Fruit fly (Drosophila melanogaster) whole organism, embryonic: ENCODE results near the gene neb.
A peak's percentile ranks its signal among the peaks of the same experiment; 100 is the strongest.

Experiments
- Bteb2 ChIP-seq: fragments of 200-800 bp; sonication (Bioruptor generic); optimal IDR thresholded peaks from 2 replicates; lab custom pipeline; 2016; ENCODE audit warnings: missing biosample characterization, missing genetic modification characterization
- CG10267 ChIP-seq: fragments of 200-800 bp; sonication (Bioruptor generic); optimal IDR thresholded peaks from 2 replicates; lab custom pipeline; 2018; ENCODE audit warnings: missing biosample characterization, mild to moderate bottlenecking, missing genetic modification characterization, moderate library complexity
- CG10565 ChIP-seq: fragments of 200-800 bp; sonication (Bioruptor generic); optimal IDR thresholded peaks from 3 replicates; lab custom pipeline; 2016; ENCODE audit warnings: missing biosample characterization, mild to moderate bottlenecking, missing genetic modification characterization
- CG11085 ChIP-seq: fragments of 200-800 bp; sonication (Bioruptor generic); IDR thresholded peaks from 2 replicates; pipeline ENCODE4 v1.3.6; 2022; ENCODE audit warnings: missing biosample characterization, missing genetic modification characterization
- CG12219 ChIP-seq: fragments of 200-800 bp; sonication (Bioruptor generic); optimal IDR thresholded peaks from 3 replicates; lab custom pipeline; 2018; ENCODE audit warnings: missing biosample characterization, mild to moderate bottlenecking, missing genetic modification characterization
- CG13894 ChIP-seq: fragments of 200-800 bp; sonication (Bioruptor generic); optimal IDR thresholded peaks from 3 replicates; lab custom pipeline; 2018; ENCODE audit warnings: missing biosample characterization, mild to moderate bottlenecking, missing genetic modification characterization, moderate library complexity
- CG17912 ChIP-seq: fragments of 200-800 bp; sonication (Bioruptor generic); optimal IDR thresholded peaks from 2 replicates; lab custom pipeline; 2018; ENCODE audit warnings: missing biosample characterization, mild to moderate bottlenecking, missing genetic modification characterization
- CG18599 ChIP-seq: fragments of 200-800 bp; sonication (Bioruptor generic); optimal IDR thresholded peaks from 3 replicates; lab custom pipeline; 2017; ENCODE audit warnings: missing biosample characterization, missing genetic modification characterization, mild to moderate bottlenecking, moderate library complexity, missing genetic modification reagents
- CG2199 ChIP-seq: fragments of 200-800 bp; sonication (Bioruptor generic); IDR thresholded peaks from 3 replicates; pipeline ENCODE4 v1.3.6; 2022; ENCODE audit warnings: missing biosample characterization, missing genetic modification characterization
- CG31224 ChIP-seq: fragments of 200-800 bp; sonication (Bioruptor generic); IDR thresholded peaks from 2 replicates; pipeline ENCODE4 v1.3.6; 2022; ENCODE audit warnings: missing biosample characterization, missing genetic modification characterization
- CG31365 ChIP-seq: fragments of 200-800 bp; sonication (Bioruptor generic); optimal IDR thresholded peaks from 2 replicates; lab custom pipeline; 2018; ENCODE audit warnings: missing biosample characterization, mild to moderate bottlenecking, missing genetic modification characterization
- CG7271 ChIP-seq: fragments of 200-800 bp; sonication (Bioruptor generic); optimal IDR thresholded peaks from 2 replicates; lab custom pipeline; 2018; ENCODE audit warnings: missing biosample characterization, mild to moderate bottlenecking, missing genetic modification characterization, moderate library complexity
- CG8359 ChIP-seq: fragments of 200-800 bp; sonication (Bioruptor generic); optimal IDR thresholded peaks from 2 replicates; lab custom pipeline; 2017; ENCODE audit warnings: missing biosample characterization, mild to moderate bottlenecking, missing genetic modification characterization, borderline replicate concordance
- CG8478 ChIP-seq: fragments of >200 bp; optimal IDR thresholded peaks from 2 replicates; lab custom pipeline; 2018
- CG8924 ChIP-seq: fragments of 200-800 bp; optimal IDR thresholded peaks from 3 replicates; lab custom pipeline; 2019; ENCODE audit warnings: missing biosample characterization, mild to moderate bottlenecking, missing genetic modification characterization, moderate library complexity
- CkIIα-i1 ChIP-seq: fragments of 200-800 bp; sonication (Bioruptor generic); IDR thresholded peaks from 2 replicates; pipeline ENCODE4 v1.3.6; 2022; ENCODE audit warnings: missing biosample characterization, missing genetic modification characterization
- Dip2 ChIP-seq: fragments of 200-800 bp; sonication (Bioruptor generic); IDR thresholded peaks from 2 replicates; pipeline ENCODE4 v1.3.6; 2022; ENCODE audit warnings: missing biosample characterization, missing genetic modification characterization
- Drgx ChIP-seq: fragments of 200-800 bp; sonication (Bioruptor generic); IDR thresholded peaks from 2 replicates; pipeline ENCODE4 v1.3.6; 2022; ENCODE audit warnings: missing biosample characterization, missing genetic modification characterization
- Elba2 ChIP-seq: fragments of 200-800 bp; sonication (Bioruptor generic); optimal IDR thresholded peaks from 3 replicates; lab custom pipeline; 2016; ENCODE audit warnings: missing biosample characterization, missing genetic modification characterization
- Gug ChIP-seq: fragments of 200-800 bp; sonication (Bioruptor generic); IDR thresholded peaks from 4 replicates; pipeline ENCODE4 v1.3.6; 2022; ENCODE audit warnings: missing biosample characterization, missing genetic modification characterization
- Oaz ChIP-seq: fragments of 200-800 bp; sonication (Bioruptor generic); IDR thresholded peaks from 2 replicates; pipeline ENCODE4 v1.3.6; 2022; ENCODE audit warnings: missing biosample characterization, missing genetic modification characterization
- Ptx1 ChIP-seq: fragments of 200-800 bp; sonication (Bioruptor generic); IDR thresholded peaks from 2 replicates; pipeline ENCODE4 v1.3.6; 2022; ENCODE audit warnings: missing biosample characterization, missing genetic modification characterization
- Ravus ChIP-seq: fragments of 200-800 bp; sonication (Bioruptor generic); IDR thresholded peaks from 2 replicates; pipeline ENCODE4 v1.3.6; 2022; ENCODE audit warnings: missing biosample characterization, missing genetic modification characterization
- Scr ChIP-seq: fragments of 200-800 bp; sonication (Bioruptor generic); IDR thresholded peaks from 2 replicates; pipeline ENCODE4 v1.3.6; 2022; ENCODE audit warnings: missing biosample characterization, missing genetic modification characterization; ENCODE audit not compliant: partially characterized antibody
- ac ChIP-seq: fragments of 200-800 bp; sonication (Bioruptor generic); optimal IDR thresholded peaks from 3 replicates; lab custom pipeline; 2017; ENCODE audit warnings: missing biosample characterization, mild to moderate bottlenecking, missing genetic modification characterization
- amos ChIP-seq: fragments of 200-800 bp; sonication (Bioruptor generic); IDR thresholded peaks from 2 replicates; pipeline ENCODE4 v1.3.6; 2022; ENCODE audit warnings: missing biosample characterization, missing genetic modification characterization; ENCODE audit not compliant: partially characterized antibody
- cato ChIP-seq: fragments of 200-800 bp; sonication (Bioruptor generic); optimal IDR thresholded peaks from 2 replicates; lab custom pipeline; 2016; ENCODE audit warnings: missing biosample characterization, missing genetic modification characterization, borderline replicate concordance
- chif ChIP-seq, 2 experiments: fragments of 200-800 bp; sonication (Bioruptor generic); optimal IDR thresholded peaks; 3 replicates each; lab custom pipeline; 2016; ENCODE audit warnings: missing biosample characterization in 2 of 2, missing genetic modification characterization in 2 of 2
- dmrt99B ChIP-seq: fragments of 200-800 bp; sonication (Bioruptor generic); optimal IDR thresholded peaks from 2 replicates; lab custom pipeline; 2018; ENCODE audit warnings: missing biosample characterization, mild to moderate bottlenecking, missing genetic modification characterization, moderate library complexity
- ewg ChIP-seq: fragments of 200-800 bp; sonication (Bioruptor generic); optimal IDR thresholded peaks from 3 replicates; lab custom pipeline; 2017; ENCODE audit warnings: mild to moderate bottlenecking, missing biosample characterization, missing genetic modification reagents, missing genetic modification characterization
- exex ChIP-seq: fragments of 200-800 bp; sonication (Bioruptor generic); optimal IDR thresholded peaks from 4 replicates; lab custom pipeline; 2018; ENCODE audit warnings: missing biosample characterization, mild to moderate bottlenecking, missing genetic modification characterization, moderate library complexity
- fd102C ChIP-seq: fragments of 200-800 bp; sonication (Bioruptor generic); optimal IDR thresholded peaks from 2 replicates; lab custom pipeline; 2018; ENCODE audit warnings: missing biosample characterization, mild to moderate bottlenecking, missing genetic modification characterization, moderate library complexity
- gcm ChIP-seq: fragments of 200-800 bp; sonication (Bioruptor generic); optimal IDR thresholded peaks from 2 replicates; lab custom pipeline; 2019; ENCODE audit warnings: missing biosample characterization, mild to moderate bottlenecking, missing genetic modification characterization, moderate library complexity
- gsb ChIP-seq: fragments of 200-800 bp; sonication (Bioruptor generic); IDR thresholded peaks from 2 replicates; pipeline ENCODE4 v1.3.6; 2022; ENCODE audit warnings: missing biosample characterization, missing genetic modification characterization
- gsb-n ChIP-seq: fragments of 200-800 bp; sonication (Bioruptor generic); optimal IDR thresholded peaks from 3 replicates; lab custom pipeline; 2018; ENCODE audit warnings: missing biosample characterization, mild to moderate bottlenecking, missing genetic modification characterization
- insv ChIP-seq, 2 experiments: fragments of 200-800 bp; sonication (Bioruptor generic); optimal IDR thresholded peaks; 3 replicates each; lab custom pipeline; 2016 to 2018; ENCODE audit warnings: missing biosample characterization in 2 of 2, missing genetic modification characterization in 2 of 2
- inv ChIP-seq: fragments of 200-800 bp; sonication (Bioruptor generic); IDR thresholded peaks from 2 replicates; pipeline ENCODE4 v1.3.6; 2022; ENCODE audit warnings: missing biosample characterization, missing genetic modification characterization; ENCODE audit not compliant: partially characterized antibody
- mirr ChIP-seq: fragments of 200-800 bp; sonication (Bioruptor generic); optimal IDR thresholded peaks from 3 replicates; lab custom pipeline; 2018; ENCODE audit warnings: missing biosample characterization, mild to moderate bottlenecking, missing genetic modification characterization
- pfk ChIP-seq: fragments of 200-800 bp; sonication (Bioruptor generic); optimal IDR thresholded peaks from 2 replicates; lab custom pipeline; 2018; ENCODE audit warnings: missing biosample characterization, mild to moderate bottlenecking, missing genetic modification characterization, moderate library complexity
- phol ChIP-seq: fragments of 200-800 bp; sonication (Bioruptor generic); optimal IDR thresholded peaks from 3 replicates; lab custom pipeline; 2018; ENCODE audit warnings: missing biosample characterization, mild to moderate bottlenecking, missing genetic modification characterization, moderate library complexity
- pzg ChIP-seq: fragments of 200-800 bp; sonication (Bioruptor generic); optimal IDR thresholded peaks from 3 replicates; lab custom pipeline; 2018; ENCODE audit warnings: missing biosample characterization, mild to moderate bottlenecking, missing genetic modification characterization, moderate library complexity
- row ChIP-seq: fragments of 200-800 bp; sonication (Bioruptor generic); IDR thresholded peaks from 3 replicates; pipeline ENCODE4 v1.3.6; 2022; ENCODE audit warnings: missing biosample characterization, missing genetic modification characterization
- sc ChIP-seq, 3 experiments: fragments of >200 bp in 2 of 3; fragments of 200-800 bp in 1 of 3; sonication (Bioruptor generic) in 1 of 3; optimal IDR thresholded peaks; 2 replicates in 2 of 3; 3 replicates in 1 of 3; lab custom pipeline; 2017; ENCODE audit warnings: mild to moderate bottlenecking in 1 of 3, missing biosample characterization in 1 of 3, missing genetic modification characterization in 1 of 3, missing genetic modification reagents in 1 of 3
- seq ChIP-seq: fragments of 200-800 bp; sonication (Bioruptor generic); IDR thresholded peaks from 2 replicates; pipeline ENCODE4 v1.3.6; 2022; ENCODE audit warnings: missing biosample characterization, missing genetic modification characterization
- sima ChIP-seq: fragments of 200-800 bp; sonication (Bioruptor generic); optimal IDR thresholded peaks from 2 replicates; lab custom pipeline; 2016; ENCODE audit warnings: missing biosample characterization, missing genetic modification characterization
- sr ChIP-seq: fragments of 200-800 bp; sonication (Bioruptor generic); IDR thresholded peaks from 3 replicates; pipeline ENCODE4 v1.3.6; 2022; ENCODE audit warnings: missing biosample characterization, missing genetic modification characterization
- ssp ChIP-seq: fragments of 200-800 bp; sonication (Bioruptor generic); IDR thresholded peaks from 2 replicates; pipeline ENCODE4 v1.3.6; 2022; ENCODE audit warnings: missing biosample characterization, missing genetic modification characterization
- stwl ChIP-seq: fragments of 200-800 bp; sonication (Bioruptor generic); optimal IDR thresholded peaks from 3 replicates; lab custom pipeline; 2018; ENCODE audit warnings: missing biosample characterization, mild to moderate bottlenecking, missing genetic modification characterization, moderate library complexity
- vfl ChIP-seq: fragments of 200-800 bp; sonication (Bioruptor generic); optimal IDR thresholded peaks from 2 replicates; lab custom pipeline; 2016; ENCODE audit warnings: missing biosample characterization, missing genetic modification characterization

Gene neb

dm6 chr2L:20091094-20091679, 15.6 kb downstream of the neb start, which contains the start of the genes CG10747 and Pyroxd1 (continued):
- TF ChIP-seq stwl (tag; lab: Kevin White, UChicago) (peak; percentile 45), CG10565 (peak; percentile 84), CG11085 (GFP tag; lab: Robert Waterston, UW) (peak; percentile 89), pzg (GFP tag; lab: Kevin White, UChicago) (peak; percentile 80), Gug (GFP tag; lab: Robert Waterston, UW) (peak; percentile 97), vfl (GFP tag; lab: Kevin White, UChicago) (peak; percentile 96), Dip2 (peak; percentile 42; the same call in 1 of the 2 replicates), sc (optimal IDR thresholded peaks at IDR 0.05; lab: Kevin White, UChicago) (no peak), sc (GFP tag; optimal IDR thresholded peaks at IDR 0.05; lab: Kevin White, UChicago) (peak; percentile 94), CG8359 (GFP tag; lab: Kevin White, UChicago) (peak; percentile 80), inv (GFP tag; lab: Robert Waterston, UW) (no peak), gsb (peak; percentile 92), CG2199 (GFP tag; lab: Robert Waterston, UW) (0 out of 3 replicates have a peak, but pooled peaks have one; percentile 67), ewg (GFP tag; lab: Kevin White, UChicago) (peak; percentile 92), Drgx (peak; percentile 98), mirr (GFP tag; lab: Kevin White, UChicago) (peak; percentile 93), dmrt99B (tag; lab: Kevin White, UChicago) (peak; percentile 97), insv (GFP tag; optimal IDR thresholded peaks at IDR 0.05; lab: Kevin White, UChicago) (peak in 1 of 2 experiments; percentile 83), CG18599 (peak; percentile 96), cato (peak; percentile 96), Ptx1 (GFP tag; lab: Robert Waterston, UW) (peak; percentile 98), gcm (peak; percentile 96), CG17912 (GFP tag; lab: Kevin White, UChicago) (peak; percentile 93), Ravus (GFP tag; lab: Robert Waterston, UW) (peak; percentile 86), amos (GFP tag; lab: Robert Waterston, UW) (no peak; the same call in 1 of the 2 replicates), gsb-n (tag; lab: Kevin White, UChicago) (peak; percentile 94), sr (GFP tag; lab: Robert Waterston, UW) (peak; percentile 73; the same call in 2 of the 3 replicates), Oaz (GFP tag; lab: Robert Waterston, UW) (peak; percentile 89), CG31365 (tag; lab: Kevin White, UChicago) (peak; percentile 85), CkIIα-i1 (GFP tag; lab: Robert Waterston, UW) (peak; percentile 46; the same call in 1 of the 2 replicates), CG13894 (tag; lab: Kevin White, UChicago) (peak; percentile 95), Elba2 (GFP tag; lab: Kevin White, UChicago) (peak; percentile 81), ac (GFP tag; lab: Kevin White, UChicago) (peak; percentile 90), seq (GFP tag; lab: Robert Waterston, UW) (peak; percentile 96), pfk (GFP tag; lab: Kevin White, UChicago) (peak; percentile 49), CG8478 (lab: Kevin White, UChicago) (no peak)

dm6 chr2L:20093794-20094193, 18.2 kb downstream of the neb start, which contains the start of the genes Taf13 and nesd:
Gene Taf13, minus strand, starts transcription at chr2L:20093849.
Gene nesd, plus strand, starts transcription at chr2L:20093972.
- TF ChIP-seq exex (peak; percentile 20), CG12219 (no peak), ssp (GFP tag; lab: Robert Waterston, UW) (0 out of 2 replicates have a peak, but pooled peaks have one; percentile 26), Bteb2 (GFP tag; lab: Kevin White, UChicago) (no peak), fd102C (GFP tag; lab: Kevin White, UChicago) (no peak), CG7271 (tag; lab: Kevin White, UChicago) (peak; percentile 51), CG31224 (GFP tag; lab: Robert Waterston, UW) (no peak), CG10267 (tag; lab: Kevin White, UChicago) (peak; percentile 56), chif (GFP tag; optimal IDR thresholded peaks at IDR 0.05; lab: Kevin White, UChicago) (peak in 1 of 2 experiments; percentile 26), row (GFP tag; lab: Robert Waterston, UW) (peak; percentile 94), phol (tag; lab: Kevin White, UChicago) (peak; percentile 64), sima (no peak), CG8924 (tag; lab: Kevin White, UChicago) (peak; percentile 19), Scr (GFP tag; lab: Robert Waterston, UW) (peak; percentile 78)
